Worm (Caenorhabditis elegans): ENCODE results near the gene Y48A6B.9.
"Not testable (repeated sequence)": the region's sequence is repeated elsewhere in the genome, so short reads cannot be mapped to it uniquely, and the experiment has no call there.

DNA sequence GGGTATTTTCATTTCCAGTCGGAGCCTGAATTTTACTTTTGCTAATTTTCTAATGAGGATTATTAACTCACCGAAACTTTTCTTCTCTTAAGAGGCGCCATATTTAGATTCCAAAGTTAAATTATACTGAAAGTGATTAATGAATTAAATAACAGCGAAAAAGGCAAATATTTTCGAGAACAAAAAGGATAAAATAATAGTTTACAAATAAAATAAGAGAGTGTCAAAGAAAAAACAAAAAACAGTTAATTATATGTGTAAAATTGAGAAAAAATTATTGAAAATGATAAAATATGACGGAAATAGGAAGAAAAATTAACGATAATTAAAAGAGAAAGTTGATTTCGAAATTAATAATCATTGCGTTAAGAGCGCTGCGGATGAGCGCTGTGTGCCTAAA, 3.6 kb upstream of the Y48A6B.9 start, which contains the start of gene Y48A6B.8:
- TF ChIP-seq nhr-2 (tag; optimal IDR thresholded peaks at IDR 0.05); mep-1 (tag; optimal IDR thresholded peaks at IDR 0.05); lin-32 (GFP tag; optimal IDR thresholded peaks at IDR 0.05): not testable (repeated sequence)
